Fruit fly (Drosophila melanogaster): ENCODE measurements around the gene Cpr30B.

The Cpr30B gene

dm6 chr2L:9542578-9542977 is at the start of gene Cpr30B:
Gene Cpr30B (plus strand): TSS chr2L:9542878.
- TF ChIP-seq psq (optimal IDR thresholded peaks at IDR 0.05): no peak
- no peak for TF ChIP-seq Dll (optimal IDR thresholded peaks at IDR 0.05)
- no peak for TF ChIP-seq CG8478 (optimal IDR thresholded peaks at IDR 0.05)
- no peak for TF ChIP-seq usp (GFP tag; optimal IDR thresholded peaks at IDR 0.05)
- no peak for TF ChIP-seq EcR (GFP tag; optimal IDR thresholded peaks at IDR 0.05)
- TF ChIP-seq pan (optimal IDR thresholded peaks at IDR 0.05): no peak

dm6 chr2L:9493375-9494263 is 49.1 kb upstream of the Cpr30B start:
- TF ChIP-seq Dll (optimal IDR thresholded peaks at IDR 0.05): no peak
- TF ChIP-seq EcR (GFP tag; optimal IDR thresholded peaks at IDR 0.05): peak in 1 of 2 experiments; percentile 59

DNA sequence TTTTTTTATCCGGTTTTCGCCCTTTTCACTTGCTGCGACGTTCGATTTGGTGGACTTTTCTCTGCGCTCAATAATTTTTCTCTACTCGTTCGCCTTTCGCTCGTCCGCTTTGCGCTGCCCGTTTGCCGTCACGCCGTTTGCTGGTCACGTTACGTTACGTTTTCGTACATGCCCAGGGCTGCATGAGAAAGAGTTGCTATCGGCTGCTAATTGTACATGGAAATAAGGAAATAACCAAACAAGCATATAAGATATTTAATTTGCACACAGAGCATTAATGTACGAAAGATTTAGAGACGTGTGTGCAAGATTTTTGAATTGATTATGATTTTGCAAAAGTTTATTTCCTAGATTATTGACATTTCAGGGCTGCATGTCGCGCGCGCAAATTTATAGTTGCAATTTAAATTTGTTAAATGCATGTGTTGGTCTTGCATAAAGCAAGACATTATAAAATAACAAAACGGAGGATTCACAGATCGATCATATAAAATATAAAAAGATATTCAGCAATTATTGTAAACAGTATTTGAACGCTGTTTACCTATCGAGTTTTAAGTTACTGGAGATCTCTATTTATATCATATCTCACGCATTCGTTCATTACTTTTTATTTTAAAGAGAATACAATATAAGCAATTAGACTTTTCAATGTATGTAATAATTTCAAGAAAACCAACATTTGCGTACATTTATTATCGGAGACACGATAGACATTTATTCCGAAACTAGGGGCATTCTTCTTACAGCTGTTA is 47.8 kb upstream of the Cpr30B start, which contains the start of gene Gdi:
TSS of gene Gdi (minus strand) at position 214 of the 755 bp plus-strand sequence.
- no peak for TF ChIP-seq Dll (optimal IDR thresholded peaks at IDR 0.05)
- no peak for TF ChIP-seq usp (GFP tag; optimal IDR thresholded peaks at IDR 0.05)
- TF ChIP-seq psq (optimal IDR thresholded peaks at IDR 0.05): peak; percentile 3

dm6 chr2L:9495418-9495779 is 47.3 kb upstream of the Cpr30B start, which contains the start of gene CG33298:
Gene CG33298 (plus strand): TSS chr2L:9495474.
- TF ChIP-seq pan (optimal IDR thresholded peaks at IDR 0.05) (no peak), usp (GFP tag; optimal IDR thresholded peaks at IDR 0.05) (no peak), Dll (optimal IDR thresholded peaks at IDR 0.05) (no peak)

dm6 chr2L:9495870-9496269 is 46.8 kb upstream of the Cpr30B start:
- TF ChIP-seq usp (GFP tag; optimal IDR thresholded peaks at IDR 0.05): no peak
- TF ChIP-seq pan (optimal IDR thresholded peaks at IDR 0.05): no peak
- TF ChIP-seq EcR (GFP tag; optimal IDR thresholded peaks at IDR 0.05): no peak
- TF ChIP-seq Dll (optimal IDR thresholded peaks at IDR 0.05): no peak
- TF ChIP-seq CG8478 (optimal IDR thresholded peaks at IDR 0.05): no peak
- no peak for TF ChIP-seq psq (optimal IDR thresholded peaks at IDR 0.05)

DNA sequence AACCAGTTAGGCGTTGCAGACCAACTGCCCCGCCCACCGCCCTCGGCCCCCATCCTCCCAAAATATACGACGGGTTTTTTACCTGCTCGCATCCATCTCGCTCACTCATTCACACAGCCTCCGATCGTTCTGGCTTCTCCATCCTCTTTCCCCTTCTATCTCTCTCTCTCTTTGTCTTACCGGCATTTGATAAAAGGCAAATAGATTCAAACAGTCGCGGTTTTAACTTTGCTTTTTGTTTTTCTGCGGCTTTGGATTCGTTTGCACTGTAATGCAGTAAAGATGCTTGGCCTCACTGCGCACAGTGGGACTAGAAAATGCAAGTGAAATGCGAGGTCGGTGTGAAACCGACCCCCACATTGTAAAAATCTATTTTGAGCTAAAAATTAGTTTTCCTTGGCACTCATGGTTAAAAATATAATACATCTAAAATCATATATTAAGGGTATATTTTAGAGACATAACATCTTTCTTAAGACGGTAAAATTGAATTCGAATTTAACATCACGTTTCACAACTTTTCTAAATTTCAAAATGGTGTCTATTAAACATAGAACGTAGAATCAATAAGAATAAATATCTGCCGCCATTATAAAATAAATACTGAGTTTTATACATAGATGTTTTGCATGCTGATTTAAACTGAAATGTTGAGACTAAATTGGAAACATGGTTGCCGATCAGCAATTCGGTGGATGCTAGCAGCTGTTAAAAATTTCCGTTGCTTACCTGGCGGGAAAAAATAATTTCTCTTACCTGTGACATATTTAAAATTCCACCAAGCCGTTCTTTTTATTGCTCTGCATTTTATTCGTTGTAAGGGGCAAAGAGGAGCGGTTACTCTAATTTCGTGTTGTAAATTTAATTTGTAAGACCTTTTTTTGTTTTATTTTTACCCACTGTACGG is 46.0 kb upstream of the Cpr30B start:
- TF ChIP-seq psq (optimal IDR thresholded peaks at IDR 0.05) (no peak), EcR (GFP tag; optimal IDR thresholded peaks at IDR 0.05) (peak in 1 of 2 experiments; percentile 15), CG8478 (optimal IDR thresholded peaks at IDR 0.05) (no peak), Dll (optimal IDR thresholded peaks at IDR 0.05) (no peak)

DNA sequence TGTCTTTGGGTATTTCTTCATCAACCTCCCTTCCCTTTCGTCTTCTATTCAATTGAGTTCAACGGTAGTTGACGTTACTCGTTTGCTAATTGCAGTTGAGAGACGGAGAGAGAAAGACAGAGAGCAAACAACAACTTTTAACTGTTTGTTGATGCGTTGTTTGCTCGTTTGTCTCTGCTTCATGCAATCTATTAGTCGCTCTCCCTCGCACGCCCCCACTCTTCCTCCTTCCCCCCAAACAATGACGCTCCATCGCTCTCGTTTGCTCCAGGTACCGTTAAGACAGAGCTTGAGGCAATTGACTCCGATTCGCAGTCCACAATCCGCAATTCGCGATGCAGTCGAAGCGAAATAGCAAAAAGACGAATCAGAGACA is 45.4 kb upstream of the Cpr30B start:
- no peak for TF ChIP-seq pan (optimal IDR thresholded peaks at IDR 0.05)
- peak in 1 of 2 experiments; percentile 61 for TF ChIP-seq EcR (GFP tag; optimal IDR thresholded peaks at IDR 0.05)

DNA sequence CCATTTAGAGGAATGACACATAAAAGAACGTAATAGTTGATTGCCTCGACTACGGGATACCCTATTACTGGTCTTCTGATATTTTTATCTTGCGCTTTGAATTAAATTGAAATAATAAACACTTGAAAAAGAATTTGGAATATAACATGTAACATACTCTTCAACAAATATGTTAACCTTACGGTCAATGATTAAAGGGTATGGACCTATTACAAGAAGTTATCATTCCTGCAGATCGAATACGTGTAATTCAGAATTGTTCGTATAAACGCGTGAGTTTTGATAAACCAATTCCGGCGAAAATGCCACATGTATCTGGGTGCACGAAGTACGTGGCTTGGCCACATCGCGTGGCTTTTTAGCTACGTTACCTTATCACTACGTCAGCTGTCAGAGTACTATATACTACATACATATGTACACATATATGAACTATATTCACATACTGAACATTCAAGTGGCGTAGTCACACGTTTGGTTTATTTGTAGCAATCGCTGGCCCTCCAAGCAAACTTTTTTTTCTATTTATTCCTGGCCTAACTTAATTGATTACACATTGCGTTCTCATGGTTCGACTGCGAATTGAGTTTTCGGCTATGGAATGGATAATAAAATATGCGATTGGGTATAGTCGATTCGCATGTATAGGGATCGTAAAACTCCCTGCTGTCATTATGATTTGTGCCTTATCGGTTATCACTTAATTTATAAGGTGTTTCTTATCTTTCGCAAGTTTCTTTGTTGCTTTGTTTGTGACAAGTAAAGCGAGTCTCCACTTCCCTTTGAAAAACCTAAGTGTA is 44.3 kb upstream of the Cpr30B start:
- no peak for TF ChIP-seq Dll (optimal IDR thresholded peaks at IDR 0.05)
- TF ChIP-seq usp (GFP tag; optimal IDR thresholded peaks at IDR 0.05): no peak
- no peak for TF ChIP-seq psq (optimal IDR thresholded peaks at IDR 0.05)
- no peak for TF ChIP-seq CG8478 (optimal IDR thresholded peaks at IDR 0.05)
- TF ChIP-seq EcR (GFP tag; optimal IDR thresholded peaks at IDR 0.05): no peak
- TF ChIP-seq pan (optimal IDR thresholded peaks at IDR 0.05): no peak

DNA sequence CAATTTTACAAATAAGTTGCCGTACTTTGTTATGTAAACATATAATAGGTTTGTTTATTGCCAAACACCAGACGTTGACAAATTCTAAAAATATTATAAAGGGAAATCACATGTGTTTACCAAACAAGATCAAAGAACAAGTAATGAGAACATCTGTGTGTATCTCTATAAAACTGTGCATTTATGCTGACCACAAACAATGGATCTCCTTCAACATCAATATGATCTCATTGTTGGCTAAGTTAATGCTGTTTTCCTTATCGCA is 43.8 kb upstream of the Cpr30B start:
- TF ChIP-seq usp (GFP tag; optimal IDR thresholded peaks at IDR 0.05) (no peak), pan (optimal IDR thresholded peaks at IDR 0.05) (no peak), psq (optimal IDR thresholded peaks at IDR 0.05) (no peak), CG8478 (optimal IDR thresholded peaks at IDR 0.05) (no peak), Dll (optimal IDR thresholded peaks at IDR 0.05) (no peak), EcR (GFP tag; optimal IDR thresholded peaks at IDR 0.05) (no peak)

dm6 chr2L:9500454-9500853 is 42.2 kb upstream of the Cpr30B start:
- TF ChIP-seq psq (optimal IDR thresholded peaks at IDR 0.05) (no peak), EcR (GFP tag; optimal IDR thresholded peaks at IDR 0.05) (no peak), pan (optimal IDR thresholded peaks at IDR 0.05) (no peak), usp (GFP tag; optimal IDR thresholded peaks at IDR 0.05) (no peak), Dll (optimal IDR thresholded peaks at IDR 0.05) (no peak), CG8478 (optimal IDR thresholded peaks at IDR 0.05) (no peak)

DNA sequence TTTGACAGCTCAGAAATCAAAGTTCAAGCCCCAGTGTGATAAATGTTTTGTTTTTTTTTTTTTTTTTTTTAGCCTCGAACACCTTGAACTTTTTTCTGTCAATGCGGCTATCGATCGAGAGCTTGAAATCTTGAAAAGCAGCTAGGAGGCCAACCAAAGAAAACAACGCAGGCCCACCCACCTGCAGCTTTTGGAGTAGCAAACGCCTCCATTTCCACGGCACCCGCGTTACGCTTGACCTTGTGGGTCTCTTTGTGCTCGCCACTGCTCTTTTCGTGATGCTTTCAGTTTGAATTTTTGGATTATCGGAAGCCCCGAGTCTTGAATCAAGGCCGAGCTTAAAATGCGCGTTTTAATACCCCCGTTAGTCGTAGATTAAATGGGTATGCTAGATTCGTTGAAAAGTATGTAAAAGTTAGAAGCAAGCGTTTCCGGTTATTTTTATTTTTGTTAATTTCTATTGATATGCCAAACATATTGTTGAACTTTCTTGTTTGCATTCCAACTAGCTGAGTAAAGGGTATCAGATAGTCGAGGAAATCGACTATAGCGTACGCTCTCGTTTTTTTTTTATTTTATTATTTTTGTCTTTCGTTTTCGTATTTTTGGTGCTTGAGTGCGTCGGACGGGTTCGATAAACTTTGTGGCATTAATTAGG is 39.8 kb upstream of the Cpr30B start:
- TF ChIP-seq EcR (GFP tag; optimal IDR thresholded peaks at IDR 0.05) (no peak), pan (optimal IDR thresholded peaks at IDR 0.05) (peak; percentile 33)
